Worm (Caenorhabditis elegans) whole organism, young adult: Measurements from ENCODE around the gene R05G9.5.

Source experiments
- B0035.1 ChIP-seq: sonication (generic microtip); optimal IDR thresholded peaks from 2 replicates; lab custom pipeline; 2016; ENCODE audit warnings: missing genetic modification characterization, mild to moderate bottlenecking, missing compliant biosample characterization, missing genotype, missing genetic modification reagents
- B0261.1 ChIP-seq: sonication (generic microtip); optimal IDR thresholded peaks from 2 replicates; lab custom pipeline; 2016; ENCODE audit warnings: mild to moderate bottlenecking, missing genetic modification characterization, moderate library complexity, missing compliant biosample characterization
- C06A6.2 ChIP-seq: fragments of 200-800 bp; sonication (Bioruptor generic); conservative IDR thresholded peaks from 2 replicates; pipeline ENCODE4 v1.3.6; 2022; ENCODE audit warnings: missing genetic modification characterization, missing compliant biosample characterization
- C17E4.6 ChIP-seq: fragments of 200-800 bp; sonication (Bioruptor generic); IDR thresholded peaks from 2 replicates; pipeline ENCODE4 v1.3.6; 2022; ENCODE audit warnings: missing genetic modification reagents, missing genetic modification characterization, missing compliant biosample characterization
- F23B12.7 ChIP-seq: sonication (generic microtip); optimal IDR thresholded peaks from 2 replicates; lab custom pipeline; 2017; ENCODE audit warnings: missing genetic modification characterization, mild to moderate bottlenecking, missing compliant biosample characterization, antibody characterized with exemption, moderate library complexity; ENCODE audit not compliant: insufficient read depth
- F57A8.1 ChIP-seq: fragments of 200-800 bp; sonication (Bioruptor generic); optimal IDR thresholded peaks from 2 replicates; lab custom pipeline; 2018; ENCODE audit warnings: mild to moderate bottlenecking, missing genetic modification characterization, moderate library complexity, missing compliant biosample characterization
- K12H6.12 ChIP-seq: fragments of 200-800 bp; sonication (Bioruptor generic); optimal IDR thresholded peaks from 2 replicates; lab custom pipeline; 2018; ENCODE audit warnings: mild to moderate bottlenecking, missing genetic modification characterization, missing compliant biosample characterization
- T07F8.4 ChIP-seq: sonication (generic microtip); optimal IDR thresholded peaks from 2 replicates; lab custom pipeline; 2016; ENCODE audit warnings: mild to moderate bottlenecking, missing genetic modification characterization, moderate library complexity, missing compliant biosample characterization
- Y95B8A.8 ChIP-seq: fragments of 200-800 bp; sonication (Bioruptor generic); IDR thresholded peaks from 2 replicates; pipeline ENCODE4 v1.3.6; 2022; ENCODE audit warnings: missing genetic modification reagents, missing genetic modification characterization, missing compliant biosample characterization
- ZK185.1 ChIP-seq: sonication (generic microtip); optimal IDR thresholded peaks from 2 replicates; lab custom pipeline; 2016; ENCODE audit warnings: mild to moderate bottlenecking, missing genetic modification characterization, missing compliant biosample characterization; ENCODE audit not compliant: poor library complexity, severe bottlenecking
- akir-1 ChIP-seq: fragments of 200-800 bp; sonication (Bioruptor generic); optimal IDR thresholded peaks from 2 replicates; lab custom pipeline; 2018; ENCODE audit warnings: mild to moderate bottlenecking, missing genetic modification characterization, moderate library complexity, missing compliant biosample characterization
- ama-1 ChIP-seq, 3 experiments: fragments of 150-350 bp in 1 of 3; sonication (generic microtip) in 2 of 3; optimal IDR thresholded peaks; 2 replicates each; lab custom pipeline; 2014 to 2018; ENCODE audit warnings: missing biosample characterization in 2 of 3, missing genetic modification characterization in 2 of 3, missing genetic modification reagents in 2 of 3
- aptf-2 ChIP-seq: fragments of 200-800 bp; sonication (Bioruptor generic); conservative IDR thresholded peaks from 2 replicates; pipeline ENCODE4 v1.3.6; 2022; ENCODE audit warnings: missing genetic modification reagents, missing genetic modification characterization, missing compliant biosample characterization
- aptf-3 ChIP-seq: fragments of 200-800 bp; sonication (Bioruptor generic); IDR thresholded peaks from 2 replicates; pipeline ENCODE4 v1.3.6; 2022; ENCODE audit warnings: missing genetic modification characterization, missing compliant biosample characterization
- athp-1 ChIP-seq: sonication (generic microtip); optimal IDR thresholded peaks from 2 replicates; lab custom pipeline; 2017; ENCODE audit warnings: mild to moderate bottlenecking, missing genetic modification characterization, missing compliant biosample characterization
- attf-6 ChIP-seq: fragments of 200-800 bp; sonication (Bioruptor generic); IDR thresholded peaks from 2 replicates; pipeline ENCODE4 v1.3.6; 2022; ENCODE audit warnings: missing genetic modification reagents, missing genetic modification characterization, missing compliant biosample characterization
- ccch-3 ChIP-seq: fragments of 200-800 bp; sonication (Bioruptor generic); optimal IDR thresholded peaks from 2 replicates; lab custom pipeline; 2018; ENCODE audit warnings: mild to moderate bottlenecking, missing genetic modification characterization, missing compliant biosample characterization
- cebp-2 ChIP-seq: fragments of 200-800 bp; sonication (Bioruptor generic); IDR thresholded peaks from 2 replicates; pipeline ENCODE4 v1.3.6; 2022; ENCODE audit warnings: missing genetic modification characterization, missing compliant biosample characterization
- ceh-91 ChIP-seq: fragments of 200-800 bp; sonication (Bioruptor generic); IDR thresholded peaks from 2 replicates; pipeline ENCODE4 v1.3.6; 2022; ENCODE audit warnings: missing genetic modification reagents, missing genetic modification characterization, missing compliant biosample characterization
- chd-7 ChIP-seq: sonication (generic microtip); optimal IDR thresholded peaks from 2 replicates; lab custom pipeline; 2016; ENCODE audit warnings: mild to moderate bottlenecking, missing genetic modification characterization, moderate library complexity, missing compliant biosample characterization
- die-1 ChIP-seq: sonication (generic microtip); optimal IDR thresholded peaks from 2 replicates; lab custom pipeline; 2016; ENCODE audit warnings: missing genotype, mild to moderate bottlenecking, missing genetic modification characterization, missing compliant biosample characterization
- dpff-1 ChIP-seq: sonication (generic microtip); optimal IDR thresholded peaks from 2 replicates; lab custom pipeline; 2017; ENCODE audit warnings: mild to moderate bottlenecking, missing genetic modification characterization, missing compliant biosample characterization
- egl-18 ChIP-seq: fragments of 200-800 bp; sonication (Bioruptor generic); IDR thresholded peaks from 2 replicates; pipeline ENCODE4 v1.3.6; 2022; ENCODE audit warnings: missing genetic modification reagents, missing genetic modification characterization, missing compliant biosample characterization
- egl-44 ChIP-seq: fragments of 200-800 bp; sonication (Bioruptor generic); IDR thresholded peaks from 2 replicates; pipeline ENCODE4 v1.3.6; 2022; ENCODE audit warnings: missing genetic modification reagents, missing genetic modification characterization, missing compliant biosample characterization
- egrh-3 ChIP-seq: fragments of 200-800 bp; sonication (Bioruptor generic); IDR thresholded peaks from 2 replicates; pipeline ENCODE4 v1.3.6; 2022; ENCODE audit warnings: missing genetic modification reagents, missing genetic modification characterization, missing compliant biosample characterization
- fkh-3 ChIP-seq: sonication (generic microtip); optimal IDR thresholded peaks from 2 replicates; lab custom pipeline; 2016; ENCODE audit warnings: mild to moderate bottlenecking, missing genetic modification characterization, missing compliant biosample characterization
- gei-17 ChIP-seq: fragments of 200-800 bp; sonication (Bioruptor generic); optimal IDR thresholded peaks from 2 replicates; lab custom pipeline; 2018; ENCODE audit warnings: mild to moderate bottlenecking, missing genetic modification characterization, missing compliant biosample characterization
- hmg-1.2 ChIP-seq: fragments of 200-800 bp; sonication (Bioruptor generic); IDR thresholded peaks from 2 replicates; pipeline ENCODE4 v1.3.6; 2022; ENCODE audit warnings: missing genetic modification reagents, missing genetic modification characterization, missing compliant biosample characterization
- hrde-1 ChIP-seq: sonication (generic microtip); optimal IDR thresholded peaks from 2 replicates; lab custom pipeline; 2016; ENCODE audit warnings: missing genetic modification characterization, mild to moderate bottlenecking, missing compliant biosample characterization, moderate library complexity, missing genotype, missing genetic modification reagents, borderline replicate concordance
- hsf-1 ChIP-seq: fragments of 200-800 bp; sonication (Bioruptor generic); IDR thresholded peaks from 2 replicates; pipeline ENCODE4 v1.3.6; 2022; ENCODE audit warnings: missing genetic modification reagents, missing genetic modification characterization, missing compliant biosample characterization
- lag-1 ChIP-seq: fragments of 200-800 bp; sonication (Bioruptor generic); IDR thresholded peaks from 2 replicates; pipeline ENCODE4 v1.3.6; 2022; ENCODE audit warnings: missing genetic modification reagents, missing genetic modification characterization, missing compliant biosample characterization
- let-607 ChIP-seq, 2 experiments: fragments of 200-800 bp in 1 of 2; sonication (Bioruptor generic) in 1 of 2; sonication (generic microtip) in 1 of 2; optimal IDR thresholded peaks; 2 replicates each; lab custom pipeline; 2016 to 2018; ENCODE audit warnings: mild to moderate bottlenecking in 2 of 2, missing compliant biosample characterization in 2 of 2, missing genetic modification characterization in 2 of 2, moderate library complexity in 2 of 2, missing genotype in 1 of 2
- madf-10 ChIP-seq: sonication (generic microtip); optimal IDR thresholded peaks from 2 replicates; lab custom pipeline; 2016; ENCODE audit warnings: mild to moderate bottlenecking, missing genetic modification characterization, missing compliant biosample characterization
- madf-8 ChIP-seq: fragments of 200-800 bp; sonication (Bioruptor generic); conservative IDR thresholded peaks from 2 replicates; pipeline ENCODE4 v1.3.6; 2022; ENCODE audit warnings: missing genetic modification reagents, missing genetic modification characterization, missing compliant biosample characterization
- mcd-1 ChIP-seq: fragments of 200-800 bp; sonication (Bioruptor generic); IDR thresholded peaks from 2 replicates; pipeline ENCODE4 v1.3.6; 2022; ENCODE audit warnings: missing genetic modification reagents, missing genetic modification characterization, missing compliant biosample characterization
- mes-4 ChIP-seq: sonication (generic microtip); optimal IDR thresholded peaks from 2 replicates; lab custom pipeline; 2016; ENCODE audit warnings: missing genotype, missing genetic modification characterization, missing compliant biosample characterization
- nhr-120 ChIP-seq: fragments of 200-800 bp; sonication (Bioruptor generic); IDR thresholded peaks from 2 replicates; pipeline ENCODE4 v1.3.6; 2022; ENCODE audit warnings: missing genetic modification characterization, missing compliant biosample characterization
- nhr-27 ChIP-seq: fragments of 200-800 bp; sonication (Bioruptor generic); optimal IDR thresholded peaks from 2 replicates; lab custom pipeline; 2018; ENCODE audit warnings: mild to moderate bottlenecking, missing genetic modification characterization, moderate library complexity, missing compliant biosample characterization
- nhr-80 ChIP-seq: sonication (generic microtip); optimal IDR thresholded peaks from 2 replicates; lab custom pipeline; 2016; ENCODE audit warnings: missing genetic modification characterization, missing compliant biosample characterization
- pbrm-1 ChIP-seq: fragments of 200-800 bp; sonication (Bioruptor generic); IDR thresholded peaks from 2 replicates; pipeline ENCODE4 v1.3.6; 2022; ENCODE audit warnings: missing genetic modification reagents, missing genetic modification characterization, missing compliant biosample characterization
- rcor-1 ChIP-seq: fragments of 200-800 bp; sonication (Bioruptor generic); IDR thresholded peaks from 2 replicates; pipeline ENCODE4 v1.3.6; 2022; ENCODE audit warnings: missing genetic modification reagents, missing genetic modification characterization, missing compliant biosample characterization
- rpc-1 ChIP-seq, 2 experiments: fragments of 150-350 bp in 1 of 2; sonication (generic microtip) in 1 of 2; optimal IDR thresholded peaks; 2 replicates each; lab custom pipeline; 2014 to 2018; ENCODE audit warnings: missing biosample characterization in 1 of 2, missing genetic modification characterization in 1 of 2, missing genetic modification reagents in 1 of 2, missing genotype in 1 of 2
- snpc-3.4 ChIP-seq: sonication (generic microtip); optimal IDR thresholded peaks from 2 replicates; lab custom pipeline; 2017; ENCODE audit warnings: missing genetic modification characterization, mild to moderate bottlenecking, missing compliant biosample characterization, antibody characterized with exemption, moderate library complexity, missing genotype, missing genetic modification reagents
- tlf-1 ChIP-seq: fragments of 200-800 bp; sonication (Bioruptor generic); optimal IDR thresholded peaks from 2 replicates; lab custom pipeline; 2018; ENCODE audit warnings: mild to moderate bottlenecking, missing genetic modification characterization, missing compliant biosample characterization
- unc-62 ChIP-seq: fragments of 150-350 bp; optimal IDR thresholded peaks from 2 replicates; lab custom pipeline; 2014; ENCODE audit warnings: missing biosample characterization, missing genetic modification reagents, missing genetic modification characterization
- ztf-26 ChIP-seq: sonication (generic microtip); optimal IDR thresholded peaks from 2 replicates; lab custom pipeline; 2017; ENCODE audit warnings: missing genetic modification characterization, missing compliant biosample characterization
- ztf-28 ChIP-seq: fragments of 200-800 bp; sonication (Bioruptor generic); IDR thresholded peaks from 2 replicates; pipeline ENCODE4 v1.3.6; 2022; ENCODE audit warnings: missing genetic modification reagents, missing genetic modification characterization, missing compliant biosample characterization
- ztf-6 ChIP-seq: fragments of 200-800 bp; sonication (Bioruptor generic); IDR thresholded peaks from 2 replicates; pipeline ENCODE4 v1.3.6; 2022; ENCODE audit warnings: missing genetic modification reagents, missing genetic modification characterization, missing compliant biosample characterization

The R05G9.5 gene

ce11 chrII:6491187-6491586, 8.9 kb downstream of the R05G9.5 start (continued):
- TF ChIP-seq cebp-2 (GFP tag; lab: Robert Waterston, UW) (0 out of 2 replicates have a peak, but pooled peaks have one; percentile 59), lag-1 (GFP tag; lab: Robert Waterston, UW) (no peak), dpff-1 (tag; lab: Kevin White, UChicago) (no peak), B0261.1 (tag; lab: Kevin White, UChicago) (no peak), athp-1 (tag; lab: Kevin White, UChicago) (peak; percentile 81), Y95B8A.8 (GFP tag; lab: Robert Waterston, UW) (peak; percentile 88), ZK185.1 (tag; lab: Kevin White, UChicago) (no peak), F57A8.1 (GFP tag; lab: Kevin White, UChicago) (no peak), T07F8.4 (tag; lab: Kevin White, UChicago) (peak; percentile 6), akir-1 (GFP tag; lab: Kevin White, UChicago) (no peak), C06A6.2 (no peak), egl-44 (GFP tag; lab: Robert Waterston, UW) (0 out of 2 replicates have a peak, but pooled peaks have one; percentile 48), gei-17 (GFP tag; lab: Kevin White, UChicago) (no peak), chd-7 (tag; lab: Kevin White, UChicago) (no peak), pbrm-1 (0 out of 2 replicates have a peak, but pooled peaks have one; percentile 37), F23B12.7 (tag; lab: Kevin White, UChicago) (peak; percentile 82), aptf-2 (GFP tag; lab: Robert Waterston, UW) (no peak), B0035.1 (tag; lab: Kevin White, UChicago) (no peak), let-607 (tag; optimal IDR thresholded peaks at IDR 0.05; lab: Kevin White, UChicago) (no peak), snpc-3.4 (tag; lab: Kevin White, UChicago) (peak; percentile 42), rcor-1 (GFP tag; lab: Robert Waterston, UW) (peak; percentile 25; the same call in 1 of the 2 replicates), ztf-26 (tag; lab: Kevin White, UChicago) (no peak), nhr-120 (GFP tag; lab: Robert Waterston, UW) (no peak), ztf-28 (GFP tag; lab: Robert Waterston, UW) (no peak), mes-4 (tag; lab: Kevin White, UChicago) (peak; percentile 27), hsf-1 (GFP tag; lab: Robert Waterston, UW) (peak; percentile 63; the same call in 1 of the 2 replicates), hmg-1.2 (GFP tag; lab: Robert Waterston, UW) (peak; percentile 51), rpc-1 (optimal IDR thresholded peaks at IDR 0.05; lab: Kevin White, UChicago) (no peak), rpc-1 (tag; optimal IDR thresholded peaks at IDR 0.05; lab: Kevin White, UChicago) (no peak), attf-6 (peak; percentile 78), egl-18 (GFP tag; lab: Robert Waterston, UW) (no peak), madf-8 (peak; percentile 37; the same call in 1 of the 2 replicates), ceh-91 (GFP tag; lab: Robert Waterston, UW) (peak; percentile 56), ztf-6 (GFP tag; lab: Robert Waterston, UW) (no peak), K12H6.12 (tag; lab: Kevin White, UChicago) (no peak), tlf-1 (GFP tag; lab: Kevin White, UChicago) (peak; percentile 24), madf-10 (tag; lab: Kevin White, UChicago) (no peak), die-1 (tag; lab: Kevin White, UChicago) (peak; percentile 49), ama-1 (optimal IDR thresholded peaks at IDR 0.05; lab: Kevin White, UChicago) (no peak), ama-1 (GFP tag; optimal IDR thresholded peaks at IDR 0.05; lab: Kevin White, UChicago) (peak in 1 of 2 experiments; percentile 69), egrh-3 (no peak), hrde-1 (tag; lab: Kevin White, UChicago) (peak; percentile 81), C17E4.6 (0 out of 2 replicates have a peak, but pooled peaks have one; percentile 66), mcd-1 (GFP tag; lab: Robert Waterston, UW) (no peak), ccch-3 (GFP tag; lab: Kevin White, UChicago) (no peak), unc-62 (GFP tag; lab: Kevin White, UChicago) (no peak), nhr-27 (tag; lab: Kevin White, UChicago) (no peak), nhr-80 (tag; lab: Kevin White, UChicago) (no peak), aptf-3 (no peak), fkh-3 (tag; lab: Kevin White, UChicago) (no peak)
